Fruit fly (Drosophila melanogaster) Kc167 (cell line): Measurements from ENCODE around the gene CG42751.

Source experiments
- Myc ChIP-seq: fragments of >200 bp; optimal IDR thresholded peaks from 2 replicates; lab custom pipeline; 2017; ENCODE audit warnings: missing external identifiers
- Sin3A ChIP-seq: fragments of >200 bp; optimal IDR thresholded peaks from 2 replicates; lab custom pipeline; 2018; ENCODE audit warnings: missing external identifiers
- h ChIP-seq: fragments of >200 bp; optimal IDR thresholded peaks from 3 replicates; lab custom pipeline; 2018; ENCODE audit warnings: missing external identifiers
- insv ChIP-seq: fragments of >200 bp; optimal IDR thresholded peaks from 3 replicates; lab custom pipeline; 2018; ENCODE audit warnings: missing external identifiers
- psq ChIP-seq: fragments of >200 bp; optimal IDR thresholded peaks from 2 replicates; lab custom pipeline; 2017; ENCODE audit warnings: missing external identifiers
- ttk ChIP-seq: sonication (Bioruptor generic); optimal IDR thresholded peaks from 2 replicates; lab custom pipeline; 2017; ENCODE audit warnings: missing external identifiers

dm6 chr2L:11829277-11829676 lies 24.0 kb upstream of the CG42751 start, which contains the start of gene esc:
- TF ChIP-seq Myc (lab: Kevin White, UChicago) (no peak), Sin3A (lab: Kevin White, UChicago) (no peak), ttk (lab: Kevin White, UChicago) (no peak), psq (lab: Kevin White, UChicago) (no peak), h (no peak), insv (lab: Kevin White, UChicago) (no peak)
